Worm (Caenorhabditis elegans): ENCODE measurements around the gene asb-1.

ce11 chrIII:4544959-4545358 is 50.7 kb downstream of the asb-1 start, which contains the start of gene M88.3:
- TF ChIP-seq dao-5 (tag; optimal IDR thresholded peaks at IDR 0.05) (no peak), him-1 (tag; optimal IDR thresholded peaks at IDR 0.05) (no peak), W03F9.2 (tag; optimal IDR thresholded peaks at IDR 0.05) (no peak)

Measured in whole organism, L4/young adult.